Worm (Caenorhabditis elegans) whole organism, young adult: ENCODE data around the gene nhr-197.
"Not testable (repeated sequence)": the region's sequence is repeated elsewhere in the genome, so short reads cannot be mapped to it uniquely, and the experiment has no call there.

ENCODE experiments used
- F10E7.11 ChIP-seq: sonication (generic microtip); optimal IDR thresholded peaks from 2 replicates; lab custom pipeline; 2017; ENCODE audit warnings: mild to moderate bottlenecking, missing genetic modification characterization, moderate library complexity, missing compliant biosample characterization
- F22D6.2 ChIP-seq: sonication (generic microtip); optimal IDR thresholded peaks from 2 replicates; lab custom pipeline; 2016; ENCODE audit warnings: mild to moderate bottlenecking, missing genetic modification characterization, missing compliant biosample characterization
- F33H1.4 ChIP-seq: fragments of 200-800 bp; sonication (Bioruptor generic); IDR thresholded peaks from 2 replicates; pipeline ENCODE4 v1.3.6; 2022; ENCODE audit warnings: missing genetic modification reagents, missing genetic modification characterization, missing compliant biosample characterization
- F39B2.1 ChIP-seq: fragments of 200-800 bp; sonication (Bioruptor generic); IDR thresholded peaks from 2 replicates; pipeline ENCODE4 v1.3.6; 2022; ENCODE audit warnings: missing genetic modification reagents, missing genetic modification characterization, missing compliant biosample characterization
- F55B11.4 ChIP-seq: sonication (generic microtip); optimal IDR thresholded peaks from 2 replicates; lab custom pipeline; 2016; ENCODE audit warnings: missing compliant biosample characterization, missing genetic modification characterization, borderline replicate concordance; ENCODE audit not compliant: insufficient read depth
- K12H6.12 ChIP-seq: fragments of 200-800 bp; sonication (Bioruptor generic); optimal IDR thresholded peaks from 2 replicates; lab custom pipeline; 2018; ENCODE audit warnings: mild to moderate bottlenecking, missing genetic modification characterization, missing compliant biosample characterization
- T07F8.4 ChIP-seq: sonication (generic microtip); optimal IDR thresholded peaks from 2 replicates; lab custom pipeline; 2016; ENCODE audit warnings: mild to moderate bottlenecking, missing genetic modification characterization, moderate library complexity, missing compliant biosample characterization
- T26A5.8 ChIP-seq: sonication (generic microtip); optimal IDR thresholded peaks from 2 replicates; lab custom pipeline; 2016; ENCODE audit warnings: missing genetic modification characterization, missing compliant biosample characterization
- Y53F4B.3 ChIP-seq: fragments of 200-800 bp; sonication (Bioruptor generic); IDR thresholded peaks from 2 replicates; pipeline ENCODE4 v1.3.6; 2022; ENCODE audit warnings: missing genetic modification reagents, missing genetic modification characterization, missing compliant biosample characterization
- Y79H2A.3 ChIP-seq: fragments of 200-800 bp; sonication (Bioruptor generic); conservative IDR thresholded peaks from 2 replicates; pipeline ENCODE4 v1.3.6; 2022; ENCODE audit warnings: missing genetic modification reagents, missing genetic modification characterization, missing compliant biosample characterization
- aptf-3 ChIP-seq: fragments of 200-800 bp; sonication (Bioruptor generic); IDR thresholded peaks from 2 replicates; pipeline ENCODE4 v1.3.6; 2022; ENCODE audit warnings: missing genetic modification characterization, missing compliant biosample characterization
- atf-7 ChIP-seq: sonication (generic microtip); optimal IDR thresholded peaks from 2 replicates; lab custom pipeline; 2017; ENCODE audit warnings: mild to moderate bottlenecking, missing genetic modification characterization, missing compliant biosample characterization
- die-1 ChIP-seq: sonication (generic microtip); optimal IDR thresholded peaks from 2 replicates; lab custom pipeline; 2016; ENCODE audit warnings: missing genotype, mild to moderate bottlenecking, missing genetic modification characterization, missing compliant biosample characterization
- dpl-1 ChIP-seq: fragments of 150-350 bp; optimal IDR thresholded peaks from 2 replicates; lab custom pipeline; 2014; ENCODE audit warnings: missing biosample characterization, missing genetic modification reagents, missing genetic modification characterization
- egrh-3 ChIP-seq: fragments of 200-800 bp; sonication (Bioruptor generic); IDR thresholded peaks from 2 replicates; pipeline ENCODE4 v1.3.6; 2022; ENCODE audit warnings: missing genetic modification reagents, missing genetic modification characterization, missing compliant biosample characterization
- hlh-12 ChIP-seq: sonication (generic microtip); optimal IDR thresholded peaks from 2 replicates; lab custom pipeline; 2016; ENCODE audit warnings: missing genetic modification characterization, missing compliant biosample characterization
- lag-1 ChIP-seq: fragments of 200-800 bp; sonication (Bioruptor generic); IDR thresholded peaks from 2 replicates; pipeline ENCODE4 v1.3.6; 2022; ENCODE audit warnings: missing genetic modification reagents, missing genetic modification characterization, missing compliant biosample characterization
- lin-35 ChIP-seq, 3 experiments: fragments of 150-350 bp in 2 of 3; sonication (generic microtip) in 1 of 3; optimal IDR thresholded peaks; 2 replicates each; lab custom pipeline; 2014 to 2018; ENCODE audit warnings: missing biosample characterization in 3 of 3, missing genetic modification characterization in 3 of 3, missing genetic modification reagents in 3 of 3
- madf-10 ChIP-seq: sonication (generic microtip); optimal IDR thresholded peaks from 2 replicates; lab custom pipeline; 2016; ENCODE audit warnings: mild to moderate bottlenecking, missing genetic modification characterization, missing compliant biosample characterization
- madf-3 ChIP-seq: fragments of 200-800 bp; sonication (Bioruptor generic); IDR thresholded peaks from 2 replicates; pipeline ENCODE4 v1.3.6; 2022; ENCODE audit warnings: missing genetic modification reagents, missing genetic modification characterization, missing compliant biosample characterization
- madf-6 ChIP-seq: fragments of 200-800 bp; sonication (Bioruptor generic); IDR thresholded peaks from 2 replicates; pipeline ENCODE4 v1.3.6; 2022; ENCODE audit warnings: missing genetic modification reagents, missing genetic modification characterization, missing compliant biosample characterization
- madf-8 ChIP-seq: fragments of 200-800 bp; sonication (Bioruptor generic); conservative IDR thresholded peaks from 2 replicates; pipeline ENCODE4 v1.3.6; 2022; ENCODE audit warnings: missing genetic modification reagents, missing genetic modification characterization, missing compliant biosample characterization
- mel-28 ChIP-seq: sonication (generic microtip); optimal IDR thresholded peaks from 2 replicates; lab custom pipeline; 2016; ENCODE audit warnings: borderline replicate concordance, mild to moderate bottlenecking, missing genetic modification characterization, missing compliant biosample characterization
- nfya-1 ChIP-seq: sonication (generic microtip); optimal IDR thresholded peaks from 2 replicates; lab custom pipeline; 2017; ENCODE audit warnings: antibody characterized with exemption, missing compliant biosample characterization, missing genetic modification characterization, borderline replicate concordance; ENCODE audit not compliant: insufficient read depth
- nfya-2 ChIP-seq: fragments of 200-800 bp; sonication (Bioruptor generic); IDR thresholded peaks from 2 replicates; pipeline ENCODE4 v1.3.6; 2022; ENCODE audit warnings: missing genetic modification reagents, missing genetic modification characterization, missing compliant biosample characterization
- nhr-120 ChIP-seq: fragments of 200-800 bp; sonication (Bioruptor generic); IDR thresholded peaks from 2 replicates; pipeline ENCODE4 v1.3.6; 2022; ENCODE audit warnings: missing genetic modification characterization, missing compliant biosample characterization
- pha-4 ChIP-seq: fragments of 150-350 bp; sonication (generic microtip); optimal IDR thresholded peaks from 2 replicates; lab custom pipeline; 2014; ENCODE audit warnings: missing biosample characterization, missing genetic modification reagents, missing genetic modification characterization
- sdz-38 ChIP-seq: sonication (generic microtip); optimal IDR thresholded peaks from 2 replicates; lab custom pipeline; 2016; ENCODE audit warnings: missing genotype, missing genetic modification characterization, missing compliant biosample characterization
- snpc-1.1 ChIP-seq: sonication (generic microtip); optimal IDR thresholded peaks from 2 replicates; lab custom pipeline; 2017; ENCODE audit warnings: missing genetic modification characterization, mild to moderate bottlenecking, missing compliant biosample characterization, antibody characterized with exemption, moderate library complexity, missing genotype, missing genetic modification reagents; ENCODE audit not compliant: insufficient read depth
- snpc-4 ChIP-seq, 5 experiments: fragments of 150-350 bp in 1 of 5; sonication (generic microtip) in 4 of 5; optimal IDR thresholded peaks; 2 replicates each; lab custom pipeline; 2014 to 2018; ENCODE audit warnings: missing genetic modification characterization in 5 of 5, missing biosample characterization in 3 of 5, antibody characterized with exemption in 2 of 5, mild to moderate bottlenecking in 2 of 5, missing compliant biosample characterization in 2 of 5, missing genotype in 2 of 5, moderate library complexity in 2 of 5, missing genetic modification reagents in 1 of 5
- somi-1 ChIP-seq: fragments of 200-800 bp; sonication (Bioruptor generic); optimal IDR thresholded peaks from 2 replicates; lab custom pipeline; 2018; ENCODE audit warnings: mild to moderate bottlenecking, missing genetic modification characterization, missing compliant biosample characterization
- tbp1 ChIP-seq: fragments of 200-800 bp; sonication (Bioruptor generic); optimal IDR thresholded peaks from 2 replicates; lab custom pipeline; 2018; ENCODE audit warnings: mild to moderate bottlenecking, missing genetic modification characterization, missing compliant biosample characterization
- unc-130 ChIP-seq: sonication (generic microtip); optimal IDR thresholded peaks from 2 replicates; lab custom pipeline; 2016; ENCODE audit warnings: missing genetic modification reagents, missing genetic modification characterization, missing compliant biosample characterization
- zim-3 ChIP-seq: sonication (generic microtip); optimal IDR thresholded peaks from 2 replicates; lab custom pipeline; 2017; ENCODE audit warnings: mild to moderate bottlenecking, missing genetic modification characterization, moderate library complexity, missing compliant biosample characterization
- ztf-18 ChIP-seq: sonication (generic microtip); optimal IDR thresholded peaks from 2 replicates; lab custom pipeline; 2016; ENCODE audit warnings: missing genotype, mild to moderate bottlenecking, missing genetic modification characterization, missing compliant biosample characterization
- ztf-28 ChIP-seq: fragments of 200-800 bp; sonication (Bioruptor generic); IDR thresholded peaks from 2 replicates; pipeline ENCODE4 v1.3.6; 2022; ENCODE audit warnings: missing genetic modification reagents, missing genetic modification characterization, missing compliant biosample characterization
- ztf-6 ChIP-seq: fragments of 200-800 bp; sonication (Bioruptor generic); IDR thresholded peaks from 2 replicates; pipeline ENCODE4 v1.3.6; 2022; ENCODE audit warnings: missing genetic modification reagents, missing genetic modification characterization, missing compliant biosample characterization

nhr-197 gene

ce11 chrV:15687660-15688059 lies at the start of gene nhr-197:
nhr-197 (plus strand) TSS chrV:15687960.
- TF ChIP-seq Y79H2A.3 (GFP tag; lab: Robert Waterston, UW) (no peak), Y53F4B.3 (GFP tag; lab: Robert Waterston, UW) (no peak), F22D6.2 (tag; lab: Kevin White, UChicago) (no peak), lag-1 (GFP tag; lab: Robert Waterston, UW) (no peak)

- no peak for TF ChIP-seq ztf-18 (tag; lab: Kevin White, UChicago)
- TF ChIP-seq ztf-6 (GFP tag; lab: Robert Waterston, UW), result no peak
- TF ChIP-seq F33H1.4 (GFP tag; lab: Robert Waterston, UW), result no peak
- no peak for TF ChIP-seq T26A5.8
- TF ChIP-seq ztf-28 (GFP tag; lab: Robert Waterston, UW), result no peak
- TF ChIP-seq sdz-38 (tag; lab: Kevin White, UChicago), result no peak
- no peak for TF ChIP-seq F55B11.4 (tag; lab: Kevin White, UChicago)
- TF ChIP-seq K12H6.12 (tag; lab: Kevin White, UChicago), result no peak
- no peak for TF ChIP-seq Y53F4B.3 (GFP tag; lab: Robert Waterston, UW)
- TF ChIP-seq, all 124 proteins: peak for 0
Observed at ce11 chrV:15638853-15639252, 48.9 kb upstream of the nhr-197 start, which contains the start of gene srz-44. srz-44 (minus strand) TSS chrV:15638953.

ce11 chrV:15643192-15643591 lies 44.6 kb upstream of the nhr-197 start, which contains the start of gene C55A1.4:
C55A1.4 (minus strand) TSS chrV:15643292.
- not testable (repeated sequence) for TF ChIP-seq somi-1 (GFP tag; lab: Kevin White, UChicago); unc-130; aptf-3 (GFP tag; lab: Robert Waterston, UW)

- TF ChIP-seq nhr-120 (GFP tag; lab: Robert Waterston, UW), result no peak
- no peak for TF ChIP-seq madf-8 (GFP tag; lab: Robert Waterston, UW)
- no peak for TF ChIP-seq die-1
- no peak for TF ChIP-seq snpc-4 (GFP tag; optimal IDR thresholded peaks at IDR 0.05; lab: Kevin White, UChicago)
- no peak for TF ChIP-seq snpc-4 (tag; optimal IDR thresholded peaks at IDR 0.05; lab: Kevin White, UChicago)
- TF ChIP-seq lag-1 (GFP tag; lab: Robert Waterston, UW), result no peak
- no peak for TF ChIP-seq snpc-1.1 (tag; lab: Kevin White, UChicago)
- TF ChIP-seq atf-7 (tag; lab: Kevin White, UChicago), result no peak
- TF ChIP-seq hlh-12 (tag; lab: Kevin White, UChicago), result no peak
- TF ChIP-seq mel-28 (tag; lab: Kevin White, UChicago), result no peak
- TF ChIP-seq pha-4, result no peak
- no peak for TF ChIP-seq nfya-2 (GFP tag; lab: Robert Waterston, UW)
- TF ChIP-seq, all 124 proteins: peak for 0
Observed at ce11 chrV:15644575-15644974, 43.2 kb upstream of the nhr-197 start, which contains the start of gene str-23. str-23 (plus strand) TSS chrV:15644875.

- TF ChIP-seq nfya-1 (tag; lab: Kevin White, UChicago); snpc-4 (GFP tag; optimal IDR thresholded peaks at IDR 0.05; lab: Kevin White, UChicago); snpc-4 (tag; optimal IDR thresholded peaks at IDR 0.05; lab: Kevin White, UChicago); F10E7.11 (tag; lab: Kevin White, UChicago): not testable (repeated sequence)
Observed at ce11 chrV:15647536-15648085, 40.1 kb upstream of the nhr-197 start, which contains the start of the genes C55A1.7 and C55A1.6. C55A1.7 (minus strand) TSS chrV:15647636. C55A1.6 (plus strand) TSS chrV:15648035.

- no peak for TF ChIP-seq madf-10 (tag; lab: Kevin White, UChicago)
- TF ChIP-seq egrh-3 (GFP tag; lab: Robert Waterston, UW), result no peak
- no peak for TF ChIP-seq madf-3 (GFP tag; lab: Robert Waterston, UW)
- no peak for TF ChIP-seq Y53F4B.3 (GFP tag; lab: Robert Waterston, UW)
- no peak for TF ChIP-seq madf-6 (GFP tag; lab: Robert Waterston, UW)
- TF ChIP-seq lin-35 (GFP tag; optimal IDR thresholded peaks at IDR 0.05; lab: Kevin White, UChicago), result no peak
- no peak for TF ChIP-seq lag-1 (GFP tag; lab: Robert Waterston, UW)
- TF ChIP-seq T07F8.4 (tag; lab: Kevin White, UChicago), result no peak
- TF ChIP-seq pha-4, result no peak
- TF ChIP-seq dpl-1 (GFP tag; lab: Kevin White, UChicago), result no peak
- TF ChIP-seq F39B2.1 (GFP tag; lab: Robert Waterston, UW), result no peak
- TF ChIP-seq mel-28 (tag; lab: Kevin White, UChicago), result no peak
- TF ChIP-seq tbp1 (GFP tag; lab: Kevin White, UChicago), result no peak
- no peak for TF ChIP-seq zim-3 (tag; lab: Kevin White, UChicago)
Observed at ce11 chrV:15650167-15650566, 37.6 kb upstream of the nhr-197 start, which contains the start of gene sru-42. sru-42 (plus strand) TSS chrV:15650467.
